Worm (Caenorhabditis elegans): ENCODE measurements around the gene T04F8.7.

T04F8.7 gene

DNA sequence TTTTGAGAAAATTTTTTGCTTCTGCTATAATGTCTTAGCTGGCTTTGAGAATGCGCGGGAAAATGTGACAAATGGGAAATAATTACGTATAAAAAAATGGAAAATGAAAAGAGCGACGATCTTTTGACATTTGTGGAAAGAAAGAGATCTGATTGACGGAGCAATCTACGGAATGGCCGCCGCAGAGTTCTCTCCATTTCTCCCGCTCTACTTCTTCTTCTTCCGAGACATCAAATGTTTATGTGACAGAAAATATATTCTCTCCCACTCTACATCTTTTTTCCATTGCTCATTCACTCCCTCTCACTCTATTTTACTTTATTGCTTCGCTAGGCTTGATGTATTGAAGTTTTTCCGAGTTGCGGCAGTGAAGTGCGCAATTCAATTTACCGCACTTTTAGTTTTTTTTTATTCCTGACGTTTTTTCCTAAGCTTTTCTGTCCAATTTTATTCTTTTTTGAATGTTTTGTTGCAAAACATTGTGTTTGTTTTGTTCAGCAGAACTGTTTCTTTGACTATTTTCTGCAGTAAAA lies 40.3 kb downstream of the T04F8.7 start:
- TF ChIP-seq nhr-76 (tag; optimal IDR thresholded peaks at IDR 0.05) (no peak), lin-39 (tag; optimal IDR thresholded peaks at IDR 0.05) (peak; percentile 47), unc-39 (tag; optimal IDR thresholded peaks at IDR 0.05) (no peak), snpc-4 (tag; optimal IDR thresholded peaks at IDR 0.05) (no peak), nhr-77 (tag; optimal IDR thresholded peaks at IDR 0.05) (no peak), fkh-10 (GFP tag; optimal IDR thresholded peaks at IDR 0.05) (peak; percentile 69), pha-4 (tag; optimal IDR thresholded peaks at IDR 0.05) (no peak), nhr-11 (tag; optimal IDR thresholded peaks at IDR 0.05) (no peak), fkh-2 (tag; optimal IDR thresholded peaks at IDR 0.05) (no peak), jun-1 (tag; optimal IDR thresholded peaks at IDR 0.05) (no peak), nhr-43 (tag; optimal IDR thresholded peaks at IDR 0.05; ENCODE audit: poor library complexity, severe bottlenecking) (no peak), nfya-1 (tag; optimal IDR thresholded peaks at IDR 0.05; ENCODE audit: insufficient read depth) (peak; percentile 17), nhr-237 (tag; optimal IDR thresholded peaks at IDR 0.05) (no peak), nhr-67 (tag; optimal IDR thresholded peaks at IDR 0.05) (no peak), zag-1 (tag; optimal IDR thresholded peaks at IDR 0.05) (no peak), unc-62 (GFP tag; optimal IDR thresholded peaks at IDR 0.05) (peak; percentile 23), ceh-9 (tag; optimal IDR thresholded peaks at IDR 0.05) (no peak)

DNA sequence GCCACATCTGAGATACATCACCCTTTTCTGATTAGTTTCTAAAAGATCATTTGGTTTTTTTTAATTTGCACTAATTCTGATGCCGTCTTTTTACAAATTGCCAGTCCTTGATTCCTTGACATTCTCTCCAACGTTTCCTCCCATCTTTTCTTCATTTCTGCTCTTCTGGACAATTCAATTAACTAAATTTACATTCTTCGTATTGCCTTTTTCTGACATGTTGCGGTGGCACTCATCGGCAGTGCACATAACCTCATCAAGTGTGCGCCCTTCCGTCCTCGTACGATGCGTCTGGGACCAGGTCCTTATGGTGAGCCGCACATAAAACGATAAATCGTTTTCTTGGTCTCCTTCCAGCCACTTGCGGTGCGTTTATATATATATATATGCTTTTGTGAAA lies 41.8 kb downstream of the T04F8.7 start:
- TF ChIP-seq nhr-43 (tag; optimal IDR thresholded peaks at IDR 0.05; ENCODE audit: poor library complexity, severe bottlenecking) (no peak), tbx-2 (tag; optimal IDR thresholded peaks at IDR 0.05) (no peak), elt-3 (tag; optimal IDR thresholded peaks at IDR 0.05) (no peak), ztf-4 (tag; optimal IDR thresholded peaks at IDR 0.05) (no peak), mml-1 (tag; optimal IDR thresholded peaks at IDR 0.05) (no peak), zag-1 (tag; optimal IDR thresholded peaks at IDR 0.05) (no peak), lin-15B (tag; optimal IDR thresholded peaks at IDR 0.05) (no peak), pha-4 (tag; optimal IDR thresholded peaks at IDR 0.05) (no peak), lsy-12 (tag; optimal IDR thresholded peaks at IDR 0.05) (no peak), nhr-12 (tag; optimal IDR thresholded peaks at IDR 0.05) (no peak), skn-1 (tag; optimal IDR thresholded peaks at IDR 0.05) (no peak), nhr-28 (tag; optimal IDR thresholded peaks at IDR 0.05) (no peak), nhr-67 (tag; optimal IDR thresholded peaks at IDR 0.05) (no peak), unc-39 (tag; optimal IDR thresholded peaks at IDR 0.05) (no peak), nhr-77 (tag; optimal IDR thresholded peaks at IDR 0.05) (no peak), elt-2 (tag; optimal IDR thresholded peaks at IDR 0.05) (no peak), snpc-4 (tag; optimal IDR thresholded peaks at IDR 0.05) (no peak)

DNA sequence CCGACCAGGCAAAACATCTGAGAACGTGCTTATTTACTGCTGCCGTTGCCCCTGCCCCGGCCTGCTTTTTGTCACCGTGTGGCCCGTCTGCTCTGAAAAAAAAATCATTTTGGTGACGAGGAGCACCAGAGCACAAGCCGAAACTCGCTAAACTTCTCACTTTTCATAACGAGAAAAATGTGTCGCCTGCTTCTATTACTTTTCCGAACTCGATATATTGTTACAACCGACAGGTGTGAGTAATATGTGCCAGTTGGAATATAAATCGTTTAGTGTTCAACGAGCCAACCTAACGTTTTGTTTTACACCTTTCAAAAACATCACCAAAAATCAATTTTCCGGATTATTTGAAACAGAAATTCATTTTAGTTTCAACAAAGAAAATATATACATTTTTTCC lies 43.1 kb downstream of the T04F8.7 start:
- TF ChIP-seq eor-1 (tag; optimal IDR thresholded peaks at IDR 0.05): no peak
- no peak for TF ChIP-seq hmg-11 (tag; optimal IDR thresholded peaks at IDR 0.05)
- TF ChIP-seq ceh-16 (tag; optimal IDR thresholded peaks at IDR 0.05): no peak
- TF ChIP-seq nhr-237 (tag; optimal IDR thresholded peaks at IDR 0.05): no peak
- no peak for TF ChIP-seq pqm-1 (tag; optimal IDR thresholded peaks at IDR 0.05)
- no peak for TF ChIP-seq fkh-2 (tag; optimal IDR thresholded peaks at IDR 0.05)
- no peak for TF ChIP-seq nhr-23 (tag; optimal IDR thresholded peaks at IDR 0.05)
- TF ChIP-seq aly-2 (tag; optimal IDR thresholded peaks at IDR 0.05): no peak
- no peak for TF ChIP-seq nhr-67 (tag; optimal IDR thresholded peaks at IDR 0.05)
- TF ChIP-seq tbx-2 (tag; optimal IDR thresholded peaks at IDR 0.05): no peak
- no peak for TF ChIP-seq unc-39 (tag; optimal IDR thresholded peaks at IDR 0.05)
- no peak for TF ChIP-seq elt-2 (tag; optimal IDR thresholded peaks at IDR 0.05)
- TF ChIP-seq skn-1 (tag; optimal IDR thresholded peaks at IDR 0.05): no peak

DNA sequence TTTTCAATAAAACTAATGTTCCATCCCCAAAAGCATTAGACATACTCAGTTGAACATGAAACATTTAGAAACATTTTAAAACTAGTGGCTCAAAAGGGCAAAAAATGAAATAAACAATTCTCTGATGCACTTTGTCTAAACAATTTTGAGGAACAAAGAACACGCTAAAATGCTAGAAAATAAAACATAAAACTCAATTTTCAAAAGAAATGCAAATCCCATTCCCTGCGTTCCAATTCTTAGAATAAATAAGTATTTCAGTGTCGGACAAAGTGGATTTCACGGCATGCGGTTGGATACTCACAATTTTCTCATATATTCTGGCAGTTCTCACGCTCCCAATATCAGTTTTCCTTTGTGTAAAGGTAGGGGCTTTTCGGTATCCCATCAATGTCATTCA lies 47.5 kb downstream of the T04F8.7 start:
- TF ChIP-seq fos-1 (tag; optimal IDR thresholded peaks at IDR 0.05): no peak
- TF ChIP-seq ceh-16 (tag; optimal IDR thresholded peaks at IDR 0.05): no peak
- no peak for TF ChIP-seq ZK546.5 (tag; optimal IDR thresholded peaks at IDR 0.05)
- TF ChIP-seq nhr-23 (tag; optimal IDR thresholded peaks at IDR 0.05): no peak
- TF ChIP-seq fkh-10 (GFP tag; optimal IDR thresholded peaks at IDR 0.05): peak; percentile 51
- no peak for TF ChIP-seq ztf-11 (tag; optimal IDR thresholded peaks at IDR 0.05)
- TF ChIP-seq elt-2 (tag; optimal IDR thresholded peaks at IDR 0.05): no peak
- no peak for TF ChIP-seq zag-1 (tag; optimal IDR thresholded peaks at IDR 0.05)

Measured in whole organism, L3 larva.